Worm (Caenorhabditis elegans): Measurements from ENCODE around the gene M03C11.6.

- TF ChIP-seq ztf-23 (GFP tag; IDR thresholded peaks at IDR 0.05) (no peak), cog-1 (tag; optimal IDR thresholded peaks at IDR 0.05) (no peak), flt-1 (GFP tag; IDR thresholded peaks at IDR 0.05) (no peak)
These were observed 40.0 kb downstream of the M03C11.6 start for ce11 chrIII:10383804-10384203.
